Worm (Caenorhabditis elegans): ENCODE data around the gene C04E7.3.
"Not testable (repeated sequence)": the region's sequence is repeated elsewhere in the genome, so short reads cannot be mapped to it uniquely, and the experiment has no call there.

The C04E7.3 gene

DNA sequence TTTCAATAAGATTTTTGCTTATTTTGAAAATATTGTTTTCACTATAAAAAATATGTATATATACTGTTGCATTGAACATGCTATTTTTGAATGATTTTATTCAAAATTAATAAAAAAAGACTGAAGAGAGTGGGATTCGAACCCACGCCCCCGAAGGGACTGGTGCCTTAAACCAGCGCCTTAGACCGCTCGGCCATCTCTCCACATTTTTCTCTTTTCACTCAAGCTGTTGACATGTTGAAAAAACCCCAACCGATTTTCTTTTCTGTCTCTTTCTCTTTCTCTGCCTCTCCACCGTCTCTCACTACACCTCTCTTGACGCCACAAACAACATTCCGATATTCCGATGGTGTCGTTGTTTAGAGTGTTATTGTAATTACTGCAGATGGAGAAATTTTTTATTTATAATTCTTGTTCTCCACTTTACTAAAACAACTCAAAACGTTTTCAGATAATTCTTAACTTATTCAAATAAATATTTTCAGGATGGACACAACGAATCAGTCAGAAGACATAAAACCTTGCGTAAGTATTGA, 6.2 kb upstream of the C04E7.3 start, which contains the start of gene sor-3 (continued):
- TF ChIP-seq syd-9 (tag; optimal IDR thresholded peaks at IDR 0.05): peak; percentile 82
- TF ChIP-seq ceh-6 (GFP tag; optimal IDR thresholded peaks at IDR 0.05): peak; percentile 76
- peak; percentile 88 for TF ChIP-seq tbx-2 (tag; optimal IDR thresholded peaks at IDR 0.05)
- TF ChIP-seq hlh-6 (tag; optimal IDR thresholded peaks at IDR 0.05): peak; percentile 76
- TF ChIP-seq elt-2 (tag; optimal IDR thresholded peaks at IDR 0.05): peak; percentile 93
- TF ChIP-seq ahr-1 (tag; optimal IDR thresholded peaks at IDR 0.05): peak; percentile 77
- peak; percentile 13 for TF ChIP-seq tbx-7 (tag; optimal IDR thresholded peaks at IDR 0.05)
- peak; percentile 54 for TF ChIP-seq lim-6 (tag; optimal IDR thresholded peaks at IDR 0.05)
- peak; percentile 85 for TF ChIP-seq pat-9 (tag; optimal IDR thresholded peaks at IDR 0.05)
- TF ChIP-seq hlh-8 (tag; optimal IDR thresholded peaks at IDR 0.05): peak; percentile 89
- TF ChIP-seq pha-4 (tag; optimal IDR thresholded peaks at IDR 0.05): no peak
- TF ChIP-seq sox-2 (GFP tag; IDR thresholded peaks at IDR 0.05): peak; percentile 45; the same call in 1 of the 2 replicates
- peak; percentile 81 for TF ChIP-seq ceh-24 (tag; optimal IDR thresholded peaks at IDR 0.05)
- peak; percentile 47 for TF ChIP-seq pag-3 (tag; optimal IDR thresholded peaks at IDR 0.05; ENCODE audit: borderline replicate concordance)
- TF ChIP-seq unc-42 (tag; optimal IDR thresholded peaks at IDR 0.05): peak; percentile 81
- peak; percentile 81 for TF ChIP-seq ceh-48 (tag; optimal IDR thresholded peaks at IDR 0.05)
- peak; percentile 90 for TF ChIP-seq hlh-15 (tag; optimal IDR thresholded peaks at IDR 0.05)

DNA sequence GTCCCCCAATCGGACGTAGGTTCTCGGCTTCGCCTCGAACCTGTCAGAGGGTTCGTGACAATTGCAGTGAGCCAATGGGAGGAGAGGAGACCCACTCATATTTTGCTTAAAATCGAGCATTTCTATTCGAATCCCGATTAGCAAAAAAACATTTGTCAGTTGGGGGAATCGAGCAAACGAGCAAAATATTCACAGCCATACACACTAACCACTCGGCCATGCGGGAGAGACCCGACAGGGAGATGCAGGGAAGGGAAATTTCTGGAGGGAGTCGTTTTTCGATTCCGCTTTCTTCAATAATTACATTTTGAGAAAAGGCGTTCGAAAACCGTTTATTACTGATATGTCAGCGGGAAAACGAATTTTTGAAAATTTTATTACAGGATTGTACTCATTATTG, 4.4 kb upstream of the C04E7.3 start:
- peak; percentile 70 for TF ChIP-seq unc-3 (GFP tag; conservative IDR thresholded peaks at IDR 0.05)
- not testable (repeated sequence) for TF ChIP-seq unc-3 (tag; optimal IDR thresholded peaks at IDR 0.05)
- TF ChIP-seq sox-2 (GFP tag; IDR thresholded peaks at IDR 0.05): peak; percentile 72
- TF ChIP-seq ceh-45 (GFP tag; IDR thresholded peaks at IDR 0.05): peak; percentile 78; the same call in 1 of the 2 replicates

DNA sequence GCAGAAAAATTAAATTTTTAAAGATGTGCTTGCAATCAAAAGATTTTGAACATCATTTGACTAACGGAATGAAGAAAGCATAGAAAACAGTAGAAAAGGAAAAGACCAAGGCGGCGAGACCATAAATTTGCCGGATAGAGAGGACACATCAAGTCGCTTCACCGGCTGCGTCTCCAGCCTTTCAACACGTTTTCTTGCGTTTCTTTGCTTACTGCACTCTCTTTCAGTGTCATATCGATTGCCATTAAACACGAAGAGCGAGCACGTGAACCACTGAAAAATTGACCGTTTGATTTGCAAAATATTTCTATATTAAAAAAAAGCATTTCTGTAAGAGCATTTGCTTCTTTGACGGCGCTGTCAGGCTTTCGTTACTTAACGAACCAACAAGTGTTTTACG, 1.1 kb upstream of the C04E7.3 start:
- peak; percentile 67 for TF ChIP-seq ceh-48 (tag; optimal IDR thresholded peaks at IDR 0.05)
- no peak for TF ChIP-seq hlh-15 (tag; optimal IDR thresholded peaks at IDR 0.05)
- TF ChIP-seq pat-9 (tag; optimal IDR thresholded peaks at IDR 0.05): no peak
- no peak for TF ChIP-seq lim-6 (tag; optimal IDR thresholded peaks at IDR 0.05)
- no peak for TF ChIP-seq ceh-6 (GFP tag; optimal IDR thresholded peaks at IDR 0.05)
- no peak for TF ChIP-seq rnt-1 (tag; optimal IDR thresholded peaks at IDR 0.05)
- TF ChIP-seq hlh-30 (tag; optimal IDR thresholded peaks at IDR 0.05; ENCODE audit: insufficient read depth): peak; percentile 16
- TF ChIP-seq Y22D7AL.16 (tag; optimal IDR thresholded peaks at IDR 0.05): no peak
- TF ChIP-seq ceh-31 (tag; optimal IDR thresholded peaks at IDR 0.05): peak; percentile 21
- no peak for TF ChIP-seq ama-1 (optimal IDR thresholded peaks at IDR 0.05)
- no peak for TF ChIP-seq ceh-2 (tag; optimal IDR thresholded peaks at IDR 0.05)
- TF ChIP-seq sox-2 (GFP tag; IDR thresholded peaks at IDR 0.05): no peak
- TF ChIP-seq F13H6.1 (tag; optimal IDR thresholded peaks at IDR 0.05): no peak
- no peak for TF ChIP-seq pha-4 (tag; optimal IDR thresholded peaks at IDR 0.05)
- no peak for TF ChIP-seq gmeb-2 (tag; optimal IDR thresholded peaks at IDR 0.05)
- no peak for TF ChIP-seq sox-4 (tag; optimal IDR thresholded peaks at IDR 0.05)
- no peak for TF ChIP-seq mec-3 (tag; optimal IDR thresholded peaks at IDR 0.05; ENCODE audit: borderline replicate concordance)
- no peak for TF ChIP-seq ceh-9 (tag; optimal IDR thresholded peaks at IDR 0.05)
- TF ChIP-seq unc-55 (GFP tag; optimal IDR thresholded peaks at IDR 0.05): peak; percentile 28
- no peak for TF ChIP-seq dmd-4 (tag; optimal IDR thresholded peaks at IDR 0.05; ENCODE audit: borderline replicate concordance)
- TF ChIP-seq nfya-1 (tag; optimal IDR thresholded peaks at IDR 0.05): peak; percentile 8
- no peak for TF ChIP-seq pax-1 (tag; optimal IDR thresholded peaks at IDR 0.05)
- TF ChIP-seq pqm-1 (tag; optimal IDR thresholded peaks at IDR 0.05): no peak

DNA sequence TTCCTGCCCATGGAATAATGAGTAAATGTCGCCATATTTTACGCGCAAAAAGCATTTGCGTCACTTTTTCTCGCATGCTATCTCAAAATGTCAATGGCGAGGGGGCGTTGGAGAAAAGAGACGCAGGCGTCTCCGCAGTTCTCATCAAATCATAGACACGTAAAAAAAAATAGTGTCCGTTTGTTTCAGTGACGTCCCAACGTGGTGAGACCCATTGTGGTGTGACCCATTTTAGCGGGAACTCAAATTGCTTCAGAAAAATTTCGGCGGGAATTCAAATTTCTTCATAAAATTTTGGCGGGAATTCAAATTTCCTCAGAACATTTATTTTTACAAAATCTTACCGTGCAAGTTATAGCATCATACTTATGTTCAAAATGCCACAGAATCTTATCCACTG, 3.2 kb downstream of the C04E7.3 start:
- TF ChIP-seq hlh-15 (tag; optimal IDR thresholded peaks at IDR 0.05) (no peak), ceh-9 (tag; optimal IDR thresholded peaks at IDR 0.05) (no peak), pros-1 (tag; optimal IDR thresholded peaks at IDR 0.05) (no peak), F13H6.1 (tag; optimal IDR thresholded peaks at IDR 0.05) (no peak), dve-1 (tag; optimal IDR thresholded peaks at IDR 0.05) (no peak), ceh-2 (tag; optimal IDR thresholded peaks at IDR 0.05) (no peak), ceh-22 (tag; optimal IDR thresholded peaks at IDR 0.05) (no peak), sox-4 (tag; optimal IDR thresholded peaks at IDR 0.05) (no peak), syd-9 (tag; optimal IDR thresholded peaks at IDR 0.05) (no peak), unc-3 (GFP tag; conservative IDR thresholded peaks at IDR 0.05) (no peak), unc-3 (tag; optimal IDR thresholded peaks at IDR 0.05) (no peak), madf-2 (tag; optimal IDR thresholded peaks at IDR 0.05) (no peak), mec-3 (tag; optimal IDR thresholded peaks at IDR 0.05; ENCODE audit: borderline replicate concordance) (no peak), hlh-30 (tag; optimal IDR thresholded peaks at IDR 0.05; ENCODE audit: insufficient read depth) (no peak), fkh-10 (GFP tag; optimal IDR thresholded peaks at IDR 0.05) (no peak), pat-9 (tag; optimal IDR thresholded peaks at IDR 0.05) (no peak), sox-2 (GFP tag; IDR thresholded peaks at IDR 0.05) (no peak), ets-4 (tag; optimal IDR thresholded peaks at IDR 0.05) (no peak)

Data from whole organism, late embryonic.